Fruit fly (Drosophila melanogaster): ENCODE measurements around the gene ng1.

The ng1 gene

dm6 chrX:3193774-3194173 is 48.4 kb upstream of the ng1 start (continued):
- no peak for TF ChIP-seq Kr (GFP tag; optimal IDR thresholded peaks at IDR 0.05)

DNA sequence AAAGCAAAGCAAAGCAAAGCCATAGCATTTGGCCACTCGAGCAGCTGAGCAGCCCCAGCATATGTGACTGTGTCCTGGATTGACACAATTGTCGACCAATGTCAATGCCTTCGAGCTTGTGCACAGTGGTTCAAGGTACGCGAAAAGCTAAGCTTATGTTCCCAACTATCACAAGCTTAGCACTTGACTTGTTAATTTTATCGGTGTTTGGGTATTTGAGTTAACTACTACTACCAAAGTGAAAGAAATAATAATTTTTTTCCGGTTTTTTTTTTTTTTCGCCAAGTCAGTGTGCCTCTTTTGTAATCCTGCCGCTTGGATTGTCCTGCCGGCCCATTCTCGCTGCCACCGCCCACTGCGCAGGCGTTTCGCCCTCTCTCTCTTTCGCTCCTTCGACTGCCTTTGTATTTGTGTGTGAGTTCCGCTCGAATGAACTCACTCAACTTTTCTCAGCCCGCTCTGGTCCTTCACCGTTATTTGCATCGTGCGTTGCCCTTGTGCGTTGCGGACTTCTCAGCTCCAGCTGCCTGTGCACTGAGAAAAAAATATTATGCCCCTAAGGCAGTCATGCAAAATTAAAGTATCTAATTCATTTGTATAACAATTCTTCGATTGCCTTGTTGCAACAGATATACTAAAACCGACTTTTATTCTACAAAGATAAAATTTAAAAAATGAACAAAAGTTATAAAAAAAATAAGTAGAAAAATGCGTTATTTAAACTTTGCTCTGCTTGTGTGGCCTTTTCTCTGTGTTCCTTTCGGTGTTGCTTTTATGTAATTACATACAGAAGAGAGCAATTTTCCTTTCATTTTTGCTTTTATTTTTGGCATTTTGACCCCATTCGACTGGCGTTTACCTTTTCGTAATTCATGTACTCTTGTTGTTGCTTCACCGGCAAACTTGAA is 36.1 kb upstream of the ng1 start:
- TF ChIP-seq CG6175 (GFP tag; IDR thresholded peaks at IDR 0.05) (no peak), CG8089 (GFP tag; optimal IDR thresholded peaks at IDR 0.05) (peak; percentile 43), ase (GFP tag; IDR thresholded peaks at IDR 0.05) (peak; percentile 55; the same call in 1 of the 3 replicates), Elba2 (GFP tag; optimal IDR thresholded peaks at IDR 0.05) (no peak), psq (GFP tag; optimal IDR thresholded peaks at IDR 0.05) (no peak), esg (GFP tag; conservative IDR thresholded peaks at IDR 0.05) (peak; percentile 68), Ptx1 (GFP tag; IDR thresholded peaks at IDR 0.05) (peak; percentile 66), CG12659 (GFP tag; optimal IDR thresholded peaks at IDR 0.05) (peak; percentile 45), crp (GFP tag; optimal IDR thresholded peaks at IDR 0.05) (peak in 1 of 2 experiments; percentile 12), inv (GFP tag; IDR thresholded peaks at IDR 0.05; ENCODE audit: partially characterized antibody) (no peak), CG31388 (GFP tag; optimal IDR thresholded peaks at IDR 0.05) (no peak), Rfx (GFP tag; IDR thresholded peaks at IDR 0.05) (peak; percentile 82), CG11247 (GFP tag; IDR thresholded peaks at IDR 0.05) (peak; percentile 61), Ets97D (GFP tag; optimal IDR thresholded peaks at IDR 0.05) (no peak), CG12236 (GFP tag; optimal IDR thresholded peaks at IDR 0.05) (no peak), Ets65A (GFP tag) (peak; percentile 93), D19A (tag; optimal IDR thresholded peaks at IDR 0.05) (peak; percentile 11), CG10462 (GFP tag; optimal IDR thresholded peaks at IDR 0.05) (no peak), CG4404 (GFP tag; IDR thresholded peaks at IDR 0.05) (no peak), dpn (GFP tag; optimal IDR thresholded peaks at IDR 0.05) (peak; percentile 61 to 70), CG34224 (GFP tag; IDR thresholded peaks at IDR 0.05; ENCODE audit: partially characterized antibody) (no peak), ci (GFP tag; IDR thresholded peaks at IDR 0.05) (peak; percentile 88), CG4424 (GFP tag; optimal IDR thresholded peaks at IDR 0.05) (peak; percentile 56), chif (GFP tag; optimal IDR thresholded peaks at IDR 0.05) (peak; percentile 16 to 50), CG5953 (GFP tag; IDR thresholded peaks at IDR 0.05) (peak; percentile 59; the same call in 1 of the 2 replicates), CG18764 (GFP tag; optimal IDR thresholded peaks at IDR 0.05) (peak; percentile 17), bbx (GFP tag; IDR thresholded peaks at IDR 0.05; ENCODE audit: partially characterized antibody) (no peak), CG7928 (GFP tag; optimal IDR thresholded peaks at IDR 0.05) (no peak), CG2199 (GFP tag; IDR thresholded peaks at IDR 0.05) (no peak), wdn (GFP tag; IDR thresholded peaks at IDR 0.05) (0 out of 2 replicates have a peak, but pooled peaks have one; percentile 44), nom (GFP tag; optimal IDR thresholded peaks at IDR 0.05) (no peak), CG3995 (GFP tag; optimal IDR thresholded peaks at IDR 0.05) (no peak), stc (GFP tag; IDR thresholded peaks at IDR 0.05) (peak; percentile 72), CG6813 (GFP tag; optimal IDR thresholded peaks at IDR 0.05) (peak; percentile 79), HLHmδ (GFP tag; optimal IDR thresholded peaks at IDR 0.05) (no peak), chinmo (GFP tag; IDR thresholded peaks at IDR 0.05; ENCODE audit: partially characterized antibody) (0 out of 4 replicates have a peak, but pooled peaks have one; percentile 27), CG15073 (GFP tag; optimal IDR thresholded peaks at IDR 0.05) (no peak), odd (GFP tag; optimal IDR thresholded peaks at IDR 0.05) (peak; percentile 31), GATAe (GFP tag; conservative IDR thresholded peaks at IDR 0.05) (0 out of 2 replicates have a peak, but pooled peaks have one; percentile 11), kay (GFP tag; optimal IDR thresholded peaks at IDR 0.05) (peak; percentile 28), Aef1 (GFP tag; IDR thresholded peaks at IDR 0.05) (peak; percentile 63), CG18619 (GFP tag; optimal IDR thresholded peaks at IDR 0.05) (peak; percentile 58), CG11696 (GFP tag; IDR thresholded peaks at IDR 0.05) (peak; percentile 53; the same call in 1 of the 2 replicates), CG15479 (GFP tag; optimal IDR thresholded peaks at IDR 0.05) (no peak), unc-4 (GFP tag; IDR thresholded peaks at IDR 0.05; ENCODE audit: partially characterized antibody) (no peak), ham (GFP tag; IDR thresholded peaks at IDR 0.05) (no peak)

Data from whole organism, embryonic.